Worm (Caenorhabditis elegans) whole organism, L3 larva: Measurements from ENCODE around the gene F45H10.5.

Source experiments
- ZK546.5 ChIP-seq: sonication (generic microtip); optimal IDR thresholded peaks from 2 replicates; lab custom pipeline; 2017; ENCODE audit warnings: missing biosample characterization, missing genetic modification characterization
- ama-1 ChIP-seq: fragments of 150-350 bp; optimal IDR thresholded peaks from 2 replicates; lab custom pipeline; 2018
- ceh-16 ChIP-seq: sonication (generic microtip); optimal IDR thresholded peaks from 2 replicates; lab custom pipeline; 2017; ENCODE audit warnings: missing biosample characterization, missing genetic modification characterization
- ceh-28 ChIP-seq: fragments of 150-350 bp; optimal IDR thresholded peaks from 2 replicates; lab custom pipeline; 2014; ENCODE audit warnings: missing biosample characterization, missing genetic modification reagents, missing genetic modification characterization
- ceh-9 ChIP-seq: sonication (generic microtip); optimal IDR thresholded peaks from 2 replicates; lab custom pipeline; 2018; ENCODE audit warnings: missing biosample characterization, missing genetic modification characterization
- daf-12 ChIP-seq: fragments of 150-350 bp; optimal IDR thresholded peaks from 2 replicates; lab custom pipeline; 2014; ENCODE audit warnings: missing biosample characterization, missing genetic modification reagents, missing genetic modification characterization
- egl-27 ChIP-seq: sonication (generic microtip); optimal IDR thresholded peaks from 4 replicates; lab custom pipeline; 2017; ENCODE audit warnings: missing biosample characterization, missing genetic modification reagents, missing genetic modification characterization
- egl-5 ChIP-seq: fragments of 150-350 bp; optimal IDR thresholded peaks from 2 replicates; lab custom pipeline; 2017; ENCODE audit warnings: missing biosample characterization, missing genetic modification reagents, missing genetic modification characterization, inconsistent platforms
- elt-2 ChIP-seq: sonication (generic microtip); optimal IDR thresholded peaks from 2 replicates; lab custom pipeline; 2016; ENCODE audit warnings: missing genetic modification reagents, mild to moderate bottlenecking, missing genetic modification characterization, missing compliant biosample characterization
- elt-3 ChIP-seq, 3 experiments: fragments of 150-350 bp in 1 of 3; sonication (generic microtip) in 2 of 3; optimal IDR thresholded peaks; 2 replicates in 2 of 3; 4 replicates in 1 of 3; lab custom pipeline; 2014 to 2017; ENCODE audit warnings: missing biosample characterization in 3 of 3, missing genetic modification characterization in 3 of 3
- fkh-10 ChIP-seq: sonication (generic microtip); optimal IDR thresholded peaks from 2 replicates; lab custom pipeline; 2017; ENCODE audit warnings: missing biosample characterization, missing genetic modification reagents, missing genetic modification characterization
- hmg-11 ChIP-seq: sonication (generic microtip); optimal IDR thresholded peaks from 2 replicates; lab custom pipeline; 2016; ENCODE audit warnings: missing genetic modification characterization, missing compliant biosample characterization
- jun-1 ChIP-seq: fragments of 150-350 bp; optimal IDR thresholded peaks from 2 replicates; lab custom pipeline; 2014; ENCODE audit warnings: missing biosample characterization, missing genetic modification reagents, missing genetic modification characterization
- lin-15B ChIP-seq: fragments of 150-350 bp; optimal IDR thresholded peaks from 2 replicates; lab custom pipeline; 2014; ENCODE audit warnings: missing biosample characterization, missing genetic modification characterization
- lin-39 ChIP-seq: fragments of 150-350 bp; optimal IDR thresholded peaks from 2 replicates; lab custom pipeline; 2018; ENCODE audit warnings: missing biosample characterization, missing genetic modification reagents, missing genetic modification characterization
- lsy-12 ChIP-seq: sonication (generic microtip); optimal IDR thresholded peaks from 2 replicates; lab custom pipeline; 2016; ENCODE audit warnings: mild to moderate bottlenecking, missing genetic modification characterization, missing compliant biosample characterization
- mdl-1 ChIP-seq: fragments of 150-350 bp; optimal IDR thresholded peaks from 2 replicates; lab custom pipeline; 2014; ENCODE audit warnings: missing biosample characterization, missing genetic modification characterization
- mml-1 ChIP-seq: fragments of 150-350 bp; sonication (generic microtip); optimal IDR thresholded peaks from 3 replicates; lab custom pipeline; 2014; ENCODE audit warnings: missing biosample characterization, missing genetic modification characterization
- nfya-1 ChIP-seq: sonication (generic microtip); optimal IDR thresholded peaks from 2 replicates; lab custom pipeline; 2017; ENCODE audit warnings: missing genetic modification characterization, mild to moderate bottlenecking, missing compliant biosample characterization, antibody characterized with exemption, moderate library complexity; ENCODE audit not compliant: insufficient read depth
- nhr-12 ChIP-seq: fragments of 150-350 bp; optimal IDR thresholded peaks from 2 replicates; lab custom pipeline; 2014; ENCODE audit warnings: missing biosample characterization, missing genetic modification characterization
- nhr-23 ChIP-seq: fragments of 150-350 bp; optimal IDR thresholded peaks from 2 replicates; lab custom pipeline; 2014; ENCODE audit warnings: missing biosample characterization, missing genetic modification reagents, missing genetic modification characterization
- nhr-237 ChIP-seq: fragments of 150-350 bp; optimal IDR thresholded peaks from 2 replicates; lab custom pipeline; 2014; ENCODE audit warnings: missing biosample characterization, missing genetic modification characterization
- nhr-25 ChIP-seq: sonication (generic microtip); optimal IDR thresholded peaks from 2 replicates; lab custom pipeline; 2017; ENCODE audit warnings: missing biosample characterization, missing genetic modification characterization
- nhr-28 ChIP-seq: fragments of 150-350 bp; optimal IDR thresholded peaks from 2 replicates; lab custom pipeline; 2014; ENCODE audit warnings: missing biosample characterization, missing genetic modification characterization
- nhr-43 ChIP-seq: sonication (generic microtip); optimal IDR thresholded peaks from 2 replicates; lab custom pipeline; 2016; ENCODE audit warnings: mild to moderate bottlenecking, missing genetic modification characterization, missing compliant biosample characterization; ENCODE audit not compliant: poor library complexity, severe bottlenecking
- nhr-76 ChIP-seq: fragments of 150-350 bp; sonication (generic microtip); optimal IDR thresholded peaks from 5 replicates; lab custom pipeline; 2014; ENCODE audit warnings: missing biosample characterization, missing genetic modification characterization
- nhr-77 ChIP-seq: fragments of 150-350 bp; optimal IDR thresholded peaks from 2 replicates; lab custom pipeline; 2014; ENCODE audit warnings: missing biosample characterization, missing genetic modification characterization
- pha-4 ChIP-seq: fragments of 150-350 bp; optimal IDR thresholded peaks from 2 replicates; lab custom pipeline; 2014; ENCODE audit warnings: missing biosample characterization, missing genetic modification reagents, missing genetic modification characterization
- pqm-1 ChIP-seq: fragments of 150-350 bp; optimal IDR thresholded peaks from 2 replicates; lab custom pipeline; 2017; ENCODE audit warnings: missing biosample characterization, missing genetic modification characterization, inconsistent platforms
- skn-1 ChIP-seq: fragments of 150-350 bp; optimal IDR thresholded peaks from 2 replicates; lab custom pipeline; 2014; ENCODE audit warnings: missing biosample characterization, missing genetic modification characterization
- snpc-4 ChIP-seq: fragments of 150-350 bp; optimal IDR thresholded peaks from 2 replicates; lab custom pipeline; 2014; ENCODE audit warnings: missing biosample characterization, missing genetic modification characterization
- tbx-2 ChIP-seq: sonication (generic microtip); optimal IDR thresholded peaks from 2 replicates; lab custom pipeline; 2016; ENCODE audit warnings: mild to moderate bottlenecking, missing genetic modification characterization, missing compliant biosample characterization
- unc-39 ChIP-seq: sonication (generic microtip); optimal IDR thresholded peaks from 4 replicates; lab custom pipeline; 2017; ENCODE audit warnings: missing biosample characterization, missing genetic modification characterization
- unc-62 ChIP-seq: fragments of 150-350 bp; sonication (generic microtip); optimal IDR thresholded peaks from 4 replicates; lab custom pipeline; 2014; ENCODE audit warnings: missing biosample characterization, missing genetic modification reagents, missing genetic modification characterization
- zag-1 ChIP-seq: fragments of 150-350 bp; optimal IDR thresholded peaks from 2 replicates; lab custom pipeline; 2014; ENCODE audit warnings: missing biosample characterization, missing genetic modification characterization
- ztf-11 ChIP-seq: fragments of 150-350 bp; optimal IDR thresholded peaks from 2 replicates; lab custom pipeline; 2014; ENCODE audit warnings: missing biosample characterization, missing genetic modification characterization
- ztf-4 ChIP-seq: fragments of 150-350 bp; optimal IDR thresholded peaks from 2 replicates; lab custom pipeline; 2014; ENCODE audit warnings: missing biosample characterization, missing genetic modification characterization

F45H10.5 gene

DNA sequence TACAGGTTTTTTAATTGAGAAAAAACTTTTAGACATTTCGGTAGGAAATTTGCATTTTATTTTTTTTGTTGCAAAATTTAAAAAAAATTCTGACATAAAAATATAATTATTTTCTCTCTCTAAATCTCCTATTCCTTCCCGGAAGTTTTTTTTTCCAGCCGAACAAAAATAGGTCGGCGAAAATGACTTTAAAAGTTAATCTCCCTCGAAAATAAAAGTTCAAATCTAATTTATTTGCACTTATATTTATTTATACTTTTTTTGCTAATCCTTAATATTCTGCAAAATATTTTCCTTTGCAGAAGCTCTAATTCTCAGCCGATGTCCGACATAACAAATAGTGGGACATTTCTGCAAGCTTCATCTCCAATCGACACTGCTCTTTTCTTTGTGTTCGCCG, at the start of gene F45H10.5:
TSS of gene F45H10.5 (plus strand) at position 301 of the 400 bp plus-strand sequence.
- TF ChIP-seq jun-1 (tag; lab: Kevin White, UChicago) = no peak
- no peak for TF ChIP-seq lsy-12 (tag; lab: Kevin White, UChicago)
- no peak for TF ChIP-seq ZK546.5
- no peak for TF ChIP-seq ztf-4 (tag; lab: Kevin White, UChicago)
- TF ChIP-seq nhr-23 (tag; lab: Kevin White, UChicago) = no peak
- no peak for TF ChIP-seq nhr-43 (tag; lab: Kevin White, UChicago)
- no peak for TF ChIP-seq egl-5 (tag; lab: Kevin White, UChicago)
- no peak for TF ChIP-seq fkh-10 (GFP tag; lab: Kevin White, UChicago)
- TF ChIP-seq nhr-237 = no peak
- no peak for TF ChIP-seq ama-1 (lab: Kevin White, UChicago)

DNA sequence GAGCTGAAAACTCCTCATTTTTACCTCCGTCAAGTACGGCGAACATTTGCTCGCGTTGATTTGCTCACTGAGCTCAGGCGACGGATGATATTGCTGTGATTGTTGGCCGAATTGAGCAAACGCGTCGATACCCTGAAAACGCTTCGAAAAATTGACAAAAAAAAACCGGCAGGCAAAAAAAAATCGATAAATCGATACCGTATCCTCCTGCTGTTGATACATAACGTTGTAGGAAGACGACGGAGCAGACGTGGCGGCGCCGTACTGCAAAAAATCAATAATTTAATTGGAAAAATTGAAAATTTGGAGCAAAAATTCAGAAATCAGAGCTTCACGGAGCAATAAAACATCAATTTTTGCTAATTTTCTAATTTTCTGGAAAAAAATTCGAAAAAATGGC, 46.8 kb upstream of the F45H10.5 start:
- TF ChIP-seq ceh-28 (peak; percentile 53), nhr-76 (no peak)
- TF ChIP-seq, all 47 proteins: peak for 1

DNA sequence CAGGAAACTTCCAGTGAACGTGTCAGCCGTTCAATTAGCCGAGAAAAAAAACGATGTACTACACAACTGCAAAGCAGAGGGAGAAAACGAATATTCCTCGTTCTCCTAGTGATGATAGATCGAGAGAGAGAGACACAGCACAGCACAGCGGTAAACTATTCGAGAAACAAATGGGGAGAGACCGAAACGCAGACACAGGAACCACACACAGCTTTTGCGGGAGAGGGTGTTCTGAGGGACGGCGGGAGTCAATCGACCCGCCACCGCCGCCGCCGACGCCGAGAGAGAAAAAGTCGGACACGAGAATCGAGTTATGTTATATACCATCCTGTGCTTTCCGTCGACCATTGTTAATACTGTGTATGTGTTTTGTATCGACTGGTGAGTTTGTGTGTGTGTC, 45.1 kb upstream of the F45H10.5 start:
- TF ChIP-seq hmg-11 (tag; lab: Kevin White, UChicago) (peak; percentile 32), pha-4 (peak; percentile 73), elt-2 (tag; lab: Kevin White, UChicago) (peak; percentile 40), tbx-2 (tag; lab: Kevin White, UChicago) (no peak), ztf-11 (tag; lab: Kevin White, UChicago) (no peak), snpc-4 (tag; lab: Kevin White, UChicago) (peak; percentile 36), lin-39 (peak; percentile 61), unc-62 (GFP tag; lab: Kevin White, UChicago) (no peak), nfya-1 (tag; lab: Kevin White, UChicago) (peak; percentile 58), egl-27 (tag; lab: Kevin White, UChicago) (no peak)

ce11 chrII:13460592-13461395, 40.9 kb upstream of the F45H10.5 start, which contains the start of gene pqn-27:
Gene pqn-27 (minus strand): TSS chrII:13460642.
- no peak for TF ChIP-seq fkh-10 (GFP tag; lab: Kevin White, UChicago)
- TF ChIP-seq egl-27 (tag; lab: Kevin White, UChicago) = no peak
- TF ChIP-seq mdl-1 (tag; lab: Kevin White, UChicago) = no peak
- peak; percentile 73 for TF ChIP-seq nhr-23 (tag; lab: Kevin White, UChicago)
- TF ChIP-seq nhr-237 = no peak
- no peak for TF ChIP-seq nhr-28 (tag; lab: Kevin White, UChicago)
- TF ChIP-seq skn-1 = peak; percentile 44
- peak; percentile 61 for TF ChIP-seq pqm-1 (tag; lab: Kevin White, UChicago)
- peak; percentile 65 for TF ChIP-seq pha-4
- no peak for TF ChIP-seq mml-1
- TF ChIP-seq ceh-9 = no peak
- TF ChIP-seq nhr-43 (tag; lab: Kevin White, UChicago) = peak; percentile 80
- peak; percentile 60 for TF ChIP-seq elt-2 (tag; lab: Kevin White, UChicago)
- no peak for TF ChIP-seq zag-1
- TF ChIP-seq ztf-11 (tag; lab: Kevin White, UChicago) = no peak
- TF ChIP-seq ceh-16 (tag; lab: Kevin White, UChicago) = no peak
- no peak for TF ChIP-seq daf-12 (tag; lab: Kevin White, UChicago)
- TF ChIP-seq elt-3 (tag; optimal IDR thresholded peaks at IDR 0.05; lab: Kevin White, UChicago) = peak in 1 of 3 experiments; percentile 86
- peak; percentile 91 for TF ChIP-seq lsy-12 (tag; lab: Kevin White, UChicago)
- TF ChIP-seq jun-1 (tag; lab: Kevin White, UChicago) = peak; percentile 6
- TF ChIP-seq nfya-1 (tag; lab: Kevin White, UChicago) = peak; percentile 70
- TF ChIP-seq ztf-4 (tag; lab: Kevin White, UChicago) = peak; percentile 78
- TF ChIP-seq lin-39 = peak; percentile 34
- peak; percentile 70 for TF ChIP-seq nhr-25 (tag; lab: Kevin White, UChicago)
- peak; percentile 59 for TF ChIP-seq tbx-2 (tag; lab: Kevin White, UChicago)
- TF ChIP-seq nhr-77 (tag; lab: Kevin White, UChicago) = peak; percentile 76
- TF ChIP-seq nhr-12 = no peak
- peak; percentile 80 for TF ChIP-seq ceh-28
- TF ChIP-seq ama-1 (lab: Kevin White, UChicago) = peak; percentile 96
- no peak for TF ChIP-seq unc-39 (tag; lab: Kevin White, UChicago)
- peak; percentile 34 for TF ChIP-seq hmg-11 (tag; lab: Kevin White, UChicago)
- TF ChIP-seq unc-62 (GFP tag; lab: Kevin White, UChicago) = no peak
- TF ChIP-seq lin-15B (tag; lab: Kevin White, UChicago) = peak; percentile 56
- peak; percentile 89 for TF ChIP-seq egl-5 (tag; lab: Kevin White, UChicago)
